Fruit fly (Drosophila melanogaster): ENCODE data around the gene Exo84.

Exo84 gene

dm6 chr3R:26008892-26009539, 43.0 kb downstream of the Exo84 start (continued):
- no peak for TF ChIP-seq knrl (GFP tag; IDR thresholded peaks at IDR 0.05; ENCODE audit: partially characterized antibody)
- TF ChIP-seq E2f1 (GFP tag; IDR thresholded peaks at IDR 0.05) = peak; percentile 83
- peak; percentile 13 for TF ChIP-seq CG4282 (GFP tag; optimal IDR thresholded peaks at IDR 0.05)
- TF ChIP-seq CG8765 (GFP tag; IDR thresholded peaks at IDR 0.05) = 0 out of 2 replicates have a peak, but pooled peaks have one; percentile 53
- peak; percentile 86 for TF ChIP-seq CG3281 (GFP tag; optimal IDR thresholded peaks at IDR 0.05)
- peak; percentile 74 for TF ChIP-seq CG12299 (tag; optimal IDR thresholded peaks at IDR 0.05)
- TF ChIP-seq CG5953 (GFP tag; IDR thresholded peaks at IDR 0.05) = peak; percentile 75
- TF ChIP-seq NfI (GFP tag; optimal IDR thresholded peaks at IDR 0.05) = peak; percentile 84
- peak; percentile 84 for TF ChIP-seq Mes4 (GFP tag; optimal IDR thresholded peaks at IDR 0.05)
- TF ChIP-seq ap (GFP tag; IDR thresholded peaks at IDR 0.05) = peak; percentile 85
- peak; percentile 94 for TF ChIP-seq Drgx (GFP tag; IDR thresholded peaks at IDR 0.05)
- TF ChIP-seq Med (GFP tag) = peak; percentile 98
- TF ChIP-seq CG17802 (tag; optimal IDR thresholded peaks at IDR 0.05) = peak; percentile 75
- TF ChIP-seq CG34422 (GFP tag; IDR thresholded peaks at IDR 0.05) = peak; percentile 80
- no peak for TF ChIP-seq YL-1 (GFP tag; optimal IDR thresholded peaks at IDR 0.05)
- peak; percentile 77 for TF ChIP-seq shn (GFP tag; optimal IDR thresholded peaks at IDR 0.05)
- peak; percentile 81 for TF ChIP-seq CG12769 (tag; optimal IDR thresholded peaks at IDR 0.05)
- TF ChIP-seq CG4854 (GFP tag; optimal IDR thresholded peaks at IDR 0.05) = peak; percentile 74
- no peak for TF ChIP-seq CG1832 (GFP tag; optimal IDR thresholded peaks at IDR 0.05)
- TF ChIP-seq CG14710 (tag; optimal IDR thresholded peaks at IDR 0.05) = peak; percentile 88
- peak; percentile 83 for TF ChIP-seq CG32767 (GFP tag; IDR thresholded peaks at IDR 0.05)
- no peak for TF ChIP-seq bbx (GFP tag; IDR thresholded peaks at IDR 0.05; ENCODE audit: partially characterized antibody)
- TF ChIP-seq pzg (GFP tag; optimal IDR thresholded peaks at IDR 0.05) = no peak
- no peak for TF ChIP-seq D (optimal IDR thresholded peaks at IDR 0.05)
- TF ChIP-seq D (GFP tag; optimal IDR thresholded peaks at IDR 0.05) = peak; percentile 88
- TF ChIP-seq Neu2 (GFP tag; optimal IDR thresholded peaks at IDR 0.05; ENCODE audit: borderline replicate concordance) = no peak
- TF ChIP-seq H2.0 (GFP tag; IDR thresholded peaks at IDR 0.05) = peak; percentile 88
- TF ChIP-seq trh (GFP tag; optimal IDR thresholded peaks at IDR 0.05) = peak; percentile 43
- TF ChIP-seq CG17568 (GFP tag; optimal IDR thresholded peaks at IDR 0.05) = peak; percentile 86
- peak; percentile 84 for TF ChIP-seq disco-r (GFP tag; optimal IDR thresholded peaks at IDR 0.05)
- TF ChIP-seq Doc3 (GFP tag; IDR thresholded peaks at IDR 0.05; ENCODE audit: partially characterized antibody) = no peak
- peak; percentile 88 for TF ChIP-seq CG8388 (GFP tag; optimal IDR thresholded peaks at IDR 0.05)
- peak; percentile 88 for TF ChIP-seq CG16863 (GFP tag; optimal IDR thresholded peaks at IDR 0.05)
- TF ChIP-seq Ets65A (GFP tag) = peak; percentile 97
- TF ChIP-seq sob (GFP tag; IDR thresholded peaks at IDR 0.05) = peak; percentile 81
- peak; percentile 66 for TF ChIP-seq CG3065 (GFP tag; optimal IDR thresholded peaks at IDR 0.05)
- peak; percentile 87 for TF ChIP-seq CG12071 (GFP tag; optimal IDR thresholded peaks at IDR 0.05)
- TF ChIP-seq CG4707 (GFP tag; optimal IDR thresholded peaks at IDR 0.05) = peak; percentile 77
- TF ChIP-seq CG2875 (GFP tag; optimal IDR thresholded peaks at IDR 0.05) = peak; percentile 80
- TF ChIP-seq cg (GFP tag; optimal IDR thresholded peaks at IDR 0.05) = peak; percentile 46
- peak; percentile 83 for TF ChIP-seq CG12942 (GFP tag; optimal IDR thresholded peaks at IDR 0.05)
- peak; percentile 46 for TF ChIP-seq CG15514 (GFP tag; optimal IDR thresholded peaks at IDR 0.05)
- peak; percentile 75 for TF ChIP-seq caup (GFP tag; optimal IDR thresholded peaks at IDR 0.05; ENCODE audit: severe bottlenecking)
- no peak for TF ChIP-seq HmgD (GFP tag; optimal IDR thresholded peaks at IDR 0.05)
- no peak for TF ChIP-seq Sin3A (optimal IDR thresholded peaks at IDR 0.05)
- peak; percentile 94 for TF ChIP-seq nom (GFP tag; optimal IDR thresholded peaks at IDR 0.05)
- peak; percentile 86 for TF ChIP-seq Hr3 (GFP tag; optimal IDR thresholded peaks at IDR 0.05)
- TF ChIP-seq CG13296 (GFP tag; optimal IDR thresholded peaks at IDR 0.05) = peak; percentile 76
- peak; percentile 75; the same call in 2 of the 3 replicates for TF ChIP-seq CG3726 (GFP tag; IDR thresholded peaks at IDR 0.05)
- TF ChIP-seq sqz (GFP tag; optimal IDR thresholded peaks at IDR 0.05) = peak; percentile 97

All from whole organism, embryonic.